Worm (Caenorhabditis elegans): ENCODE data around the gene Y75B12B.10.
"Not testable (repeated sequence)": the region's sequence is repeated elsewhere in the genome, so short reads cannot be mapped to it uniquely, and the experiment has no call there.

DNA sequence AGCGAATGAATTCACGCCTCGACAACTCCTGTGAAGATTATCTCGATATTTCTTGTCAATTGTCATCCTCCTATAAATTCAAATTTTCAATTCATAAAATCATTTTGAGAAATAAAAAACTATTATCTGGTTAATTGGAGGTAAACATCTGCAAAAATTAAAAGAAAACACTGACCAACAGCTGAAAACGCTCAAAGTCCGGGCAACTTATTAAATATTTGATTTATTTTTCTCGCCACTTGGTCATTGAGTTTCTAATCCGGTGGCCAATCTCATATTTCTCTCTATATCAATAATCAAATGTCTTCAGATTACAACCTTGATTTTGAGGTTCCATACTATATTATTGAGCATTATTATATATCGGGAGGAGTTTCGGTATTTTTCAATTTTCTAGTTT lies 12.0 kb downstream of the Y75B12B.10 start, which contains the start of gene sri-24:
- not testable (repeated sequence) for TF ChIP-seq flt-1 (GFP tag; IDR thresholded peaks at IDR 0.05); ztf-23 (GFP tag; IDR thresholded peaks at IDR 0.05); cog-1 (tag; optimal IDR thresholded peaks at IDR 0.05); T22C8.4 (GFP tag; IDR thresholded peaks at IDR 0.05); med-1 (GFP tag; optimal IDR thresholded peaks at IDR 0.05; ENCODE audit: insufficient read depth); tab-1 (GFP tag; IDR thresholded peaks at IDR 0.05); ref-1 (GFP tag; conservative IDR thresholded peaks at IDR 0.05); ztf-29 (GFP tag; IDR thresholded peaks at IDR 0.05)
